Fruit fly (Drosophila melanogaster) whole organism, prepupa: ENCODE results near the gene CG15525.

Experiments
- Blimp-1 ChIP-seq: fragments of 200-800 bp; sonication (Bioruptor generic); optimal IDR thresholded peaks from 3 replicates; lab custom pipeline; 2017; ENCODE audit warnings: missing biosample characterization, missing genetic modification characterization, mild to moderate bottlenecking, moderate library complexity, missing genetic modification reagents
- CG10631 ChIP-seq: fragments of 200-800 bp; sonication (Bioruptor generic); optimal IDR thresholded peaks from 2 replicates; lab custom pipeline; 2016; ENCODE audit warnings: missing biosample characterization, missing genetic modification characterization
- CG11294 ChIP-seq: fragments of 200-800 bp; sonication (Bioruptor generic); IDR thresholded peaks from 2 replicates; pipeline ENCODE4 v1.3.6; 2022; ENCODE audit warnings: missing biosample characterization, missing genetic modification characterization
- CG11902 ChIP-seq: fragments of 200-800 bp; sonication (Bioruptor generic); optimal IDR thresholded peaks from 3 replicates; lab custom pipeline; 2016; ENCODE audit warnings: missing biosample characterization, missing genetic modification characterization
- CG15336 ChIP-seq: fragments of 200-800 bp; sonication (Bioruptor generic); IDR thresholded peaks from 2 replicates; pipeline ENCODE4 v1.3.6; 2022; ENCODE audit warnings: missing biosample characterization, missing genetic modification characterization
- CG16779 ChIP-seq: fragments of 200-800 bp; sonication (Bioruptor generic); optimal IDR thresholded peaks from 3 replicates; lab custom pipeline; 2017; ENCODE audit warnings: missing biosample characterization, mild to moderate bottlenecking, missing genetic modification characterization
- CG32006 ChIP-seq: fragments of 200-800 bp; sonication (Bioruptor generic); optimal IDR thresholded peaks from 3 replicates; lab custom pipeline; 2017; ENCODE audit warnings: missing biosample characterization, mild to moderate bottlenecking, missing genetic modification characterization
- CG34406 ChIP-seq: fragments of 200-800 bp; sonication (Bioruptor generic); optimal IDR thresholded peaks from 3 replicates; lab custom pipeline; 2016; ENCODE audit warnings: missing biosample characterization, missing genetic modification characterization
- CG3919 ChIP-seq: fragments of 200-800 bp; sonication (Bioruptor generic); optimal IDR thresholded peaks from 3 replicates; lab custom pipeline; 2016; ENCODE audit warnings: missing biosample characterization, missing genetic modification characterization
- CG4318 ChIP-seq: fragments of 200-800 bp; sonication (Bioruptor generic); optimal IDR thresholded peaks from 3 replicates; lab custom pipeline; 2017; ENCODE audit warnings: missing biosample characterization, mild to moderate bottlenecking, missing genetic modification characterization
- CG6163 ChIP-seq: fragments of 200-800 bp; sonication (Bioruptor generic); IDR thresholded peaks from 3 replicates; pipeline ENCODE4 v1.3.6; 2022; ENCODE audit warnings: missing biosample characterization, missing genetic modification characterization
- CG6276 ChIP-seq: fragments of 200-800 bp; sonication (Bioruptor generic); optimal IDR thresholded peaks from 2 replicates; lab custom pipeline; 2017; ENCODE audit warnings: missing biosample characterization, mild to moderate bottlenecking, missing genetic modification characterization
- CG6792 ChIP-seq: fragments of 200-800 bp; sonication (Bioruptor generic); optimal IDR thresholded peaks from 3 replicates; lab custom pipeline; 2016; ENCODE audit warnings: missing biosample characterization, missing genetic modification characterization
- CG6808 ChIP-seq: fragments of 200-800 bp; sonication (Bioruptor generic); optimal IDR thresholded peaks from 3 replicates; lab custom pipeline; 2017; ENCODE audit warnings: missing biosample characterization, missing genetic modification characterization, mild to moderate bottlenecking, moderate library complexity, missing genetic modification reagents
- CG6854 ChIP-seq: fragments of 200-800 bp; sonication (Bioruptor generic); optimal IDR thresholded peaks from 2 replicates; lab custom pipeline; 2017; ENCODE audit warnings: missing biosample characterization, mild to moderate bottlenecking, missing genetic modification characterization
- CG8119 ChIP-seq: fragments of 200-800 bp; sonication (Bioruptor generic); IDR thresholded peaks from 3 replicates; pipeline ENCODE4 v1.3.6; 2022; ENCODE audit warnings: missing biosample characterization, missing genetic modification characterization
- CG9139 ChIP-seq: fragments of 200-800 bp; sonication (Bioruptor generic); optimal IDR thresholded peaks from 3 replicates; lab custom pipeline; 2017; ENCODE audit warnings: missing biosample characterization, mild to moderate bottlenecking, missing genetic modification characterization
- Eip75B ChIP-seq: fragments of 200-800 bp; sonication (Bioruptor generic); optimal IDR thresholded peaks from 3 replicates; lab custom pipeline; 2016; ENCODE audit warnings: missing biosample characterization, missing genetic modification characterization
- Eip78C ChIP-seq: fragments of 200-800 bp; sonication (Bioruptor generic); peaks from one replicate; lab custom pipeline; 2016; ENCODE audit warnings: missing biosample characterization, missing genetic modification characterization
- Eip93F ChIP-seq: fragments of 200-800 bp; sonication (Bioruptor generic); optimal IDR thresholded peaks from 2 replicates; lab custom pipeline; 2016; ENCODE audit warnings: missing biosample characterization, mild to moderate bottlenecking, missing genetic modification characterization
- Gug ChIP-seq: fragments of 200-800 bp; sonication (Bioruptor generic); IDR thresholded peaks from 2 replicates; pipeline ENCODE4 v1.3.6; 2022; ENCODE audit warnings: missing biosample characterization, missing genetic modification characterization
- Hr39 ChIP-seq: fragments of 200-800 bp; sonication (Bioruptor generic); optimal IDR thresholded peaks from 2 replicates; lab custom pipeline; 2016; ENCODE audit warnings: missing biosample characterization, missing genetic modification characterization
- Hr4 ChIP-seq: fragments of 200-800 bp; sonication (Bioruptor generic); optimal IDR thresholded peaks from 3 replicates; lab custom pipeline; 2016; ENCODE audit warnings: missing biosample characterization, missing genetic modification characterization
- Lpt ChIP-seq: fragments of 200-800 bp; sonication (Bioruptor generic); optimal IDR thresholded peaks from 3 replicates; lab custom pipeline; 2016; ENCODE audit warnings: missing biosample characterization, missing genetic modification characterization
- Met ChIP-seq: fragments of 200-800 bp; sonication (Bioruptor generic); optimal IDR thresholded peaks from 3 replicates; lab custom pipeline; 2016; ENCODE audit warnings: missing biosample characterization, missing genetic modification characterization
- OdsH ChIP-seq: fragments of 200-800 bp; sonication (Bioruptor generic); optimal IDR thresholded peaks from 3 replicates; lab custom pipeline; 2016; ENCODE audit warnings: missing biosample characterization, missing genetic modification characterization
- Sox102F ChIP-seq: fragments of 200-800 bp; sonication (Bioruptor generic); optimal IDR thresholded peaks from 2 replicates; lab custom pipeline; 2016; ENCODE audit warnings: missing biosample characterization, mild to moderate bottlenecking, missing genetic modification characterization
- Sox14 ChIP-seq: fragments of 200-800 bp; sonication (Bioruptor generic); optimal IDR thresholded peaks from 3 replicates; lab custom pipeline; 2016; ENCODE audit warnings: missing biosample characterization, missing genetic modification characterization
- Sox15 ChIP-seq: fragments of 200-800 bp; sonication (Bioruptor generic); optimal IDR thresholded peaks from 3 replicates; lab custom pipeline; 2016; ENCODE audit warnings: missing biosample characterization, missing genetic modification characterization
- achi ChIP-seq: fragments of 200-800 bp; sonication (Bioruptor generic); optimal IDR thresholded peaks from 3 replicates; lab custom pipeline; 2016; ENCODE audit warnings: missing biosample characterization, missing genetic modification characterization
- acj6 ChIP-seq: fragments of 200-800 bp; sonication (Bioruptor generic); optimal IDR thresholded peaks from 3 replicates; lab custom pipeline; 2016; ENCODE audit warnings: missing biosample characterization, missing genetic modification characterization
- cyc ChIP-seq: fragments of 200-800 bp; sonication (Bioruptor generic); optimal IDR thresholded peaks from 3 replicates; lab custom pipeline; 2016; ENCODE audit warnings: missing biosample characterization, missing genetic modification characterization
- dac ChIP-seq: fragments of 200-800 bp; sonication (Bioruptor generic); optimal IDR thresholded peaks from 2 replicates; lab custom pipeline; 2017; ENCODE audit warnings: missing biosample characterization, mild to moderate bottlenecking, missing genetic modification characterization
- eg ChIP-seq: fragments of 200-800 bp; sonication (Bioruptor generic); IDR thresholded peaks from 3 replicates; pipeline ENCODE4 v1.3.6; 2022; ENCODE audit warnings: missing biosample characterization, missing genetic modification characterization
- fkh ChIP-seq: fragments of 200-800 bp; sonication (Bioruptor generic); optimal IDR thresholded peaks from 3 replicates; lab custom pipeline; 2017; ENCODE audit warnings: missing biosample characterization, mild to moderate bottlenecking, missing genetic modification characterization, moderate library complexity
- lz ChIP-seq: fragments of 200-800 bp; sonication (Bioruptor generic); optimal IDR thresholded peaks from 3 replicates; lab custom pipeline; 2016; ENCODE audit warnings: missing biosample characterization, missing genetic modification characterization
- pdm3 ChIP-seq: fragments of 200-800 bp; sonication (Bioruptor generic); optimal IDR thresholded peaks from 3 replicates; lab custom pipeline; 2016; ENCODE audit warnings: missing biosample characterization, missing genetic modification characterization
- salr ChIP-seq, 2 experiments: fragments of 200-800 bp; sonication (Bioruptor generic); optimal IDR thresholded peaks; 3 replicates each; lab custom pipeline; 2016 to 2018; ENCODE audit warnings: missing biosample characterization in 2 of 2, missing genetic modification characterization in 2 of 2, mild to moderate bottlenecking in 1 of 2
- vri ChIP-seq: fragments of 200-800 bp; sonication (Bioruptor generic); optimal IDR thresholded peaks from 3 replicates; lab custom pipeline; 2016; ENCODE audit warnings: missing biosample characterization, mild to moderate bottlenecking, missing genetic modification characterization

CG15525 gene

dm6 chr3R:29983073-29983544 lies 14.4 kb downstream of the CG15525 start, which contains the start of gene CG7896 (continued):
- TF ChIP-seq Hr39 (GFP tag; lab: Kevin White, UChicago): peak; percentile 59
- peak; percentile 67 for TF ChIP-seq dac
- TF ChIP-seq CG6854 (GFP tag; lab: Kevin White, UChicago): peak; percentile 67
- TF ChIP-seq cyc (GFP tag; lab: Kevin White, UChicago): peak; percentile 77
- peak; percentile 51 for TF ChIP-seq CG16779 (tag; lab: Kevin White, UChicago)
- TF ChIP-seq acj6 (GFP tag; lab: Kevin White, UChicago): peak; percentile 84
- TF ChIP-seq Met (GFP tag; lab: Kevin White, UChicago): peak; percentile 85
- peak; percentile 55 for TF ChIP-seq CG9139 (GFP tag; lab: Kevin White, UChicago)
- peak; percentile 72 for TF ChIP-seq vri (GFP tag; lab: Kevin White, UChicago)
- TF ChIP-seq CG8119: peak; percentile 93
- TF ChIP-seq CG6808 (GFP tag; lab: Kevin White, UChicago): peak; percentile 80

dm6 chr3R:29982027-29982426 lies 15.4 kb downstream of the CG15525 start:
- TF ChIP-seq Lpt (GFP tag; lab: Kevin White, UChicago): peak; percentile 39
- TF ChIP-seq dac: peak; percentile 73
- TF ChIP-seq CG11294 (GFP tag; lab: Robert Waterston, UW): peak; percentile 67
- TF ChIP-seq CG4318 (GFP tag; lab: Kevin White, UChicago): peak; percentile 74
- peak in 1 of 2 experiments; percentile 41 for TF ChIP-seq salr (GFP tag; optimal IDR thresholded peaks at IDR 0.05; lab: Kevin White, UChicago)
- TF ChIP-seq Blimp-1: no peak
- peak; percentile 6 for TF ChIP-seq Met (GFP tag; lab: Kevin White, UChicago)
- no peak for TF ChIP-seq lz (GFP tag; lab: Kevin White, UChicago)
- peak; percentile 60 for TF ChIP-seq Eip78C
- no peak for TF ChIP-seq CG34406 (GFP tag; lab: Kevin White, UChicago)
- no peak for TF ChIP-seq CG11902 (GFP tag; lab: Kevin White, UChicago)
- TF ChIP-seq CG10631: peak; percentile 24
- no peak for TF ChIP-seq fkh (GFP tag; lab: Kevin White, UChicago)
- TF ChIP-seq pdm3 (GFP tag; lab: Kevin White, UChicago): peak; percentile 10
- TF ChIP-seq CG15336 (GFP tag; lab: Robert Waterston, UW): peak; percentile 87
- TF ChIP-seq CG32006: peak; percentile 84
- no peak for TF ChIP-seq vri (GFP tag; lab: Kevin White, UChicago)
- no peak for TF ChIP-seq Sox15 (GFP tag; lab: Kevin White, UChicago)
- no peak for TF ChIP-seq CG6808 (GFP tag; lab: Kevin White, UChicago)
- peak; percentile 37 for TF ChIP-seq OdsH (GFP tag; lab: Kevin White, UChicago)
- no peak for TF ChIP-seq Eip93F (GFP tag; lab: Kevin White, UChicago)
- peak; percentile 89 for TF ChIP-seq Hr4 (GFP tag; lab: Kevin White, UChicago)
- no peak for TF ChIP-seq Eip75B
- peak; percentile 30 for TF ChIP-seq CG3919 (GFP tag; lab: Kevin White, UChicago)
- TF ChIP-seq eg (GFP tag; lab: Robert Waterston, UW): peak; percentile 89
- TF ChIP-seq CG8119: peak; percentile 83
- peak; percentile 24 for TF ChIP-seq Hr39 (GFP tag; lab: Kevin White, UChicago)
- TF ChIP-seq Sox14 (GFP tag; lab: Kevin White, UChicago): peak; percentile 23
- peak; percentile 2 for TF ChIP-seq CG6276
- TF ChIP-seq CG6792 (GFP tag; lab: Kevin White, UChicago): no peak
- TF ChIP-seq Sox102F (GFP tag; lab: Kevin White, UChicago): no peak
- TF ChIP-seq acj6 (GFP tag; lab: Kevin White, UChicago): peak; percentile 44
- peak; percentile 46 for TF ChIP-seq achi
- TF ChIP-seq Gug (GFP tag; lab: Robert Waterston, UW): peak; percentile 62
- TF ChIP-seq CG6163 (GFP tag; lab: Robert Waterston, UW): peak; percentile 84
